Worm (Caenorhabditis elegans): Measurements from ENCODE around the gene Y94H6A.3.

Y94H6A.3 gene

DNA sequence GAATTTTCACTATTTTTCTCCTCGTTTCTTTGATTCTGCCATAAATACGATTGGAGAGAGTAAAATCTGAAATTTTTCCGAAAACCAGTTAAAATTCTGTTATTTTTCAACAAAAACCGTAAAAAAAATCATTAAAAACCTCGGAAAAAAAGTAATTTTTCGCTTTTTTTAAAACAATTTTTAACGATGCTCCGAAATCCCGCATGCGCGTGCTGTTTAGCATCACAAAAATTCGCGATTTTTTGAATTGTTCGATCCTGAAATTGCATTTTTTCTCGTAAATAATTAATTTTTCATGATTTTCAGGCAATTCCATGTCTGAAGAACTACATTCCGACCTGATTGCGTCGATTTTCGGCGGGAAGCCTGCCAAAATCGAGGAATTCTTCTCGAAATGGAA lies 33.6 kb upstream of the Y94H6A.3 start, which contains the start of gene ric-8:
Gene ric-8, plus strand, starts transcription at position 301 of the 400 bp plus-strand sequence.
- TF ChIP-seq skn-1 (tag; optimal IDR thresholded peaks at IDR 0.05) (no peak), lin-15B (tag; optimal IDR thresholded peaks at IDR 0.05) (no peak), nfya-1 (tag; optimal IDR thresholded peaks at IDR 0.05; ENCODE audit: insufficient read depth) (no peak), hmg-11 (tag; optimal IDR thresholded peaks at IDR 0.05) (no peak)

- TF ChIP-seq ceh-82 (tag; optimal IDR thresholded peaks at IDR 0.05) (no peak), nhr-12 (tag; optimal IDR thresholded peaks at IDR 0.05) (no peak), lin-39 (tag; optimal IDR thresholded peaks at IDR 0.05) (no peak), pqm-1 (tag; optimal IDR thresholded peaks at IDR 0.05) (no peak), R02D3.7 (tag; optimal IDR thresholded peaks at IDR 0.05) (no peak), ceh-28 (tag; optimal IDR thresholded peaks at IDR 0.05) (peak; percentile 88)
These were observed 26.3 kb upstream of the Y94H6A.3 start for ce11 chrIV:2650031-2650430.

DNA sequence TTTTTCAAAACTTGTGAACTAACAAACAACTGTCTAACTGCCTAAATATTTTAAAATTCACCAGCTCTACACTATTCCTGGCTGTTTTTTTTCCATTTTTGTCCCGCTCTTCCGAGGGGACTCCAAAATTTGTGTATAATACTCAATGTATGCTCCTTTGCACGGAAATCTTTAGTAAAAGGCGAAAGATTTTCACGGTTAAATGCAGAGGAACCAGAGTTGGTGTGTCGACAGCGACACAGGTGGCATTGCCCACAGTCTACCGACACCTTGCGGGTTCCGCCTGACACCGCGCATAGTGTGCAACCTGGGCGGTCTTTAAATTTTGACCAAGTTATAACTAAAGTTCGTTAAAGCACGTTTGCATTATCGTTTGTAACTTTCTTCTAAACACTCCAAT lies 21.3 kb upstream of the Y94H6A.3 start:
- TF ChIP-seq pha-4 (tag; optimal IDR thresholded peaks at IDR 0.05), result no peak
- TF ChIP-seq ceh-82 (tag; optimal IDR thresholded peaks at IDR 0.05), result no peak
- no peak for TF ChIP-seq nhr-77 (tag; optimal IDR thresholded peaks at IDR 0.05)
- no peak for TF ChIP-seq lin-39 (tag; optimal IDR thresholded peaks at IDR 0.05)
- TF ChIP-seq ZK546.5 (tag; optimal IDR thresholded peaks at IDR 0.05), result no peak

ce11 chrIV:2656400-2657139 lies 19.7 kb upstream of the Y94H6A.3 start:
- TF ChIP-seq mdl-1 (tag; optimal IDR thresholded peaks at IDR 0.05), result no peak
- TF ChIP-seq fkh-10 (GFP tag; optimal IDR thresholded peaks at IDR 0.05), result peak; percentile 29

DNA sequence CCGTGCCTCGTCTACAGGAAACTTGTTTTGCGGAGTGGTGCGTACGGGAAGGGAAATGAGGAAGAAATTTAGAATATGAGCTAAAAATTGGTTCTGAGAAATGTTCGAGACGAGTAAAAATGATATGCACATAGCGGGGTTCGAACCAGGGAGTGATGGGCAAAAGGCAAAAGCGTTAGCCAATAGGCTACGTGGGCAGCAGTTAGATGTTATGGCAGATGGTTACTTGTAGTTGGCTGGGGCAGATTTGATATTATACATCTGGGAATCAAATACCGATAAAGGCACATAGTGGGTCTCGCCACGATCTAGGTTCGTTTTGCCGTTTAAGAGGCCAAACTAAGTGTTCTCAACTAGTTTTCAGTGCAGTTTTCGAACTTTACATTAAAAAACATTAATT lies 19.0 kb upstream of the Y94H6A.3 start:
- TF ChIP-seq nhr-76 (tag; optimal IDR thresholded peaks at IDR 0.05) (no peak), ztf-4 (tag; optimal IDR thresholded peaks at IDR 0.05) (no peak), elt-2 (tag; optimal IDR thresholded peaks at IDR 0.05) (no peak), ceh-9 (tag; optimal IDR thresholded peaks at IDR 0.05) (no peak), snpc-4 (tag; optimal IDR thresholded peaks at IDR 0.05) (no peak), fkh-10 (GFP tag; optimal IDR thresholded peaks at IDR 0.05) (no peak), mml-1 (tag; optimal IDR thresholded peaks at IDR 0.05) (no peak), sea-2 (GFP tag; optimal IDR thresholded peaks at IDR 0.05) (no peak), ceh-82 (tag; optimal IDR thresholded peaks at IDR 0.05) (no peak), nhr-28 (tag; optimal IDR thresholded peaks at IDR 0.05) (no peak), mdl-1 (tag; optimal IDR thresholded peaks at IDR 0.05) (no peak), ceh-16 (tag; optimal IDR thresholded peaks at IDR 0.05) (no peak), ceh-28 (tag; optimal IDR thresholded peaks at IDR 0.05) (no peak), nhr-23 (tag; optimal IDR thresholded peaks at IDR 0.05) (no peak), eor-1 (tag; optimal IDR thresholded peaks at IDR 0.05) (no peak), R02D3.7 (tag; optimal IDR thresholded peaks at IDR 0.05) (no peak), lin-39 (tag; optimal IDR thresholded peaks at IDR 0.05) (no peak), lin-15B (tag; optimal IDR thresholded peaks at IDR 0.05) (no peak), unc-62 (GFP tag; optimal IDR thresholded peaks at IDR 0.05) (no peak), unc-39 (tag; optimal IDR thresholded peaks at IDR 0.05) (no peak)

- no peak for TF ChIP-seq sea-2 (GFP tag; optimal IDR thresholded peaks at IDR 0.05)
- no peak for TF ChIP-seq nhr-237 (tag; optimal IDR thresholded peaks at IDR 0.05)
- TF ChIP-seq fkh-2 (tag; optimal IDR thresholded peaks at IDR 0.05), result no peak
- no peak for TF ChIP-seq ZK546.5 (tag; optimal IDR thresholded peaks at IDR 0.05)
- no peak for TF ChIP-seq elt-2 (tag; optimal IDR thresholded peaks at IDR 0.05)
- TF ChIP-seq elt-3 (tag; optimal IDR thresholded peaks at IDR 0.05), result no peak
- TF ChIP-seq aly-2 (tag; optimal IDR thresholded peaks at IDR 0.05), result no peak
- TF ChIP-seq nhr-43 (tag; optimal IDR thresholded peaks at IDR 0.05; ENCODE audit: poor library complexity, severe bottlenecking), result no peak
- TF ChIP-seq pha-4 (tag; optimal IDR thresholded peaks at IDR 0.05), result no peak
- no peak for TF ChIP-seq lin-15B (tag; optimal IDR thresholded peaks at IDR 0.05)
- TF ChIP-seq mdl-1 (tag; optimal IDR thresholded peaks at IDR 0.05), result no peak
- no peak for TF ChIP-seq ceh-9 (tag; optimal IDR thresholded peaks at IDR 0.05)
- TF ChIP-seq ceh-28 (tag; optimal IDR thresholded peaks at IDR 0.05), result no peak
- TF ChIP-seq daf-12 (tag; optimal IDR thresholded peaks at IDR 0.05), result no peak
- no peak for TF ChIP-seq nhr-28 (tag; optimal IDR thresholded peaks at IDR 0.05)
These were observed 17.6 kb upstream of the Y94H6A.3 start for ce11 chrIV:2658733-2659132.

Measured in whole organism, L3 larva.